Worm (Caenorhabditis elegans): Measurements from ENCODE around the gene sri-31.

The sri-31 gene

DNA sequence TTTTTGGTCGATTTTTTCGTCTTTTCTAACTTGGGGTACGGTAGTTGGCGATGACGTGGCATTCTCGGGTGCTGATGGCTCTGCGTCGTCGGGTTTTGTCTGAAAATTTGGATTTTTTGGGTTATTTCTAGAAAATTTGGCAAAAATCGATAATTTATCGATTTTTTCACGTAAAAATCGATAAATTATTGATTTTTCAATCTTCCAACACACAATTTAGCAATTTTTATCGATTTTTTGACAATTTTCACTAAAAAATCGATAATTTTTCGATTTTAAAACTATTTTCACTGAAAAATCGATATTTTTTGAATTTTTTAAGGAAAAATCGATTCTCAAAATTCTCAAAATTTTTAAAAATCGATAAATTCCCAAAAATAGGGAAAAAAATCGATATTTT lies 12.1 kb downstream of the sri-31 start:
- TF ChIP-seq vab-15 (tag; optimal IDR thresholded peaks at IDR 0.05) (no peak), nhr-90 (tag; optimal IDR thresholded peaks at IDR 0.05; ENCODE audit: poor library complexity) (no peak), C34B4.2 (tag; optimal IDR thresholded peaks at IDR 0.05) (no peak)

DNA sequence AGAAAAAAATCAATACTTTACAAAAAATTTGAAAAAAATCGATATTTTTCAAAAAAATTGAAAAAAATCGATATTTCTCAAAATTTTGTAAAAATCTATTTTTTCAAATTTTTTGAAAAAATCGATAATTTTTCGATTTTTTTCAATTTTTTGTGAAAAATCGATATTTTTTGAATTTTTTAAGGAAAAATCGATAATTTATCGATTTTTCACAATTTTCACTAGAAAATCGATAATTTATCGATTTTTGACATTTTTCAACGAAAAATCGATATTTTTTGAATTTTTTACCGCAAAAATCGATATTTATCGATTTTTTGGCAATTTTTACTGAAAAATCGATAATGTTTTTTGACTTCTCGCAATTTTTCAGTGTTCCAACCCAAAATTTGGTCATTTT lies 12.6 kb downstream of the sri-31 start:
- TF ChIP-seq tbx-2 (tag; optimal IDR thresholded peaks at IDR 0.05), result no peak
- TF ChIP-seq tlp-1 (tag; optimal IDR thresholded peaks at IDR 0.05), result no peak
- no peak for TF ChIP-seq fkh-10 (GFP tag; optimal IDR thresholded peaks at IDR 0.05)
- TF ChIP-seq ztf-11 (tag; optimal IDR thresholded peaks at IDR 0.05), result no peak
- TF ChIP-seq lin-15B (tag; optimal IDR thresholded peaks at IDR 0.05), result no peak
- no peak for TF ChIP-seq alr-1 (tag; optimal IDR thresholded peaks at IDR 0.05; ENCODE audit: borderline replicate concordance)
- TF ChIP-seq nhr-85 (tag), result no peak
- no peak for TF ChIP-seq unc-130 (tag; optimal IDR thresholded peaks at IDR 0.05)
- no peak for TF ChIP-seq pag-3 (tag; optimal IDR thresholded peaks at IDR 0.05; ENCODE audit: borderline replicate concordance, insufficient read depth)
- TF ChIP-seq skn-1 (tag; optimal IDR thresholded peaks at IDR 0.05), result no peak
- TF ChIP-seq rnt-1 (tag; optimal IDR thresholded peaks at IDR 0.05), result no peak
- no peak for TF ChIP-seq nhr-19 (GFP tag; conservative IDR thresholded peaks at IDR 0.05)
- TF ChIP-seq ztf-4 (tag; optimal IDR thresholded peaks at IDR 0.05), result no peak
- no peak for TF ChIP-seq mef-2 (tag; optimal IDR thresholded peaks at IDR 0.05)
- no peak for TF ChIP-seq efl-3 (GFP tag; optimal IDR thresholded peaks at IDR 0.05)

DNA sequence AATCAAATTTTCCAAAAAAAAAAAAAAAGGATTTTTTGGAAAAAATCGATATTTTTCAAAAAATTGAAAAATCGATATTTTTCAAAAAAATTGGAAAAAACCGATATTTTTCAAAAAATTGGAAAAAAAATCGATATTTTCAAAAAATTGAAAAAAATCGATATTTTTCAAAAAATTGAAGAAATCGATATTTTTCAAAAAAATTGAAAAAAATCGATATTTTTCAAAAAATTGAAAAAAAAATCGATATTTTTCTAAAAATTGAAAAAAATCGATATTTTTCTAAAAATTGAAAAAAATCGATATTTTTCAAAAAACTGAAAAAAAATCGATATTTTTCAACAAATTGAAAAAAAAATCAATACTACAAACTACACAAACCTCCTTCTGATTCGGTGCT lies 13.2 kb downstream of the sri-31 start:
- TF ChIP-seq dpl-1 (GFP tag; optimal IDR thresholded peaks at IDR 0.05), result no peak
- TF ChIP-seq mep-1 (tag; optimal IDR thresholded peaks at IDR 0.05), result no peak
- no peak for TF ChIP-seq nhr-71 (tag; optimal IDR thresholded peaks at IDR 0.05)
- no peak for TF ChIP-seq ceh-90 (tag; optimal IDR thresholded peaks at IDR 0.05)
- TF ChIP-seq unc-30 (tag; optimal IDR thresholded peaks at IDR 0.05), result no peak
- no peak for TF ChIP-seq nhr-11 (tag; optimal IDR thresholded peaks at IDR 0.05)
- no peak for TF ChIP-seq fkh-8 (tag; optimal IDR thresholded peaks at IDR 0.05)
- TF ChIP-seq nhr-12 (tag; optimal IDR thresholded peaks at IDR 0.05), result no peak
- no peak for TF ChIP-seq lin-15B (tag; optimal IDR thresholded peaks at IDR 0.05)
- no peak for TF ChIP-seq xbp-1 (tag; optimal IDR thresholded peaks at IDR 0.05)
- TF ChIP-seq dsc-1 (tag; optimal IDR thresholded peaks at IDR 0.05), result no peak
- no peak for TF ChIP-seq hlh-17 (GFP tag; optimal IDR thresholded peaks at IDR 0.05; ENCODE audit: borderline replicate concordance)
- TF ChIP-seq ama-1 (optimal IDR thresholded peaks at IDR 0.05), result no peak
- TF ChIP-seq lin-13 (GFP tag; optimal IDR thresholded peaks at IDR 0.05), result no peak
- TF ChIP-seq hpl-2 (GFP tag; optimal IDR thresholded peaks at IDR 0.05), result no peak
- TF ChIP-seq nhr-20 (tag; optimal IDR thresholded peaks at IDR 0.05), result no peak
- no peak for TF ChIP-seq ces-1 (GFP tag; optimal IDR thresholded peaks at IDR 0.05)
- TF ChIP-seq ceh-88 (GFP tag; IDR thresholded peaks at IDR 0.05), result no peak

DNA sequence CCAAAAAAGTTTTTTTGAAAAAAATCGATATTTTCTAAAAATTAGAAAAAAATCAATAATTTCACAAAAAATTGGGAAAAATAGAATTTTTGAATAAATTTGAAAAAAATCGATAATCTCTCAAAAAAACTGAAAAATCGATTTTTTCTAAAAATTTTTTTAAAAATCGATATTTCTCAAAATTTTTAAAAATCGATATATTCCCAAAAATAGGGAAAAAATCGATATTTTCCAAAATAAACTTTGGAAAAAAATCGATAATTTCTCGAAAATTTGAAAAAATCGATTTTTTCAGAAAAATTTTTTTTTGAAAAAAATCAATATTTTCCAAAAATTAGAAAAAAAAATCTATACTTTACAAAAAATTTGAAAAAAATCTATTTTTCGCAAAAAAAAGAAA lies 13.8 kb downstream of the sri-31 start:
- TF ChIP-seq lin-13 (GFP tag; optimal IDR thresholded peaks at IDR 0.05) (no peak), unc-86 (tag; optimal IDR thresholded peaks at IDR 0.05) (no peak), ama-1 (optimal IDR thresholded peaks at IDR 0.05) (no peak), sup-37 (GFP tag; optimal IDR thresholded peaks at IDR 0.05) (no peak), nhr-20 (tag; optimal IDR thresholded peaks at IDR 0.05) (no peak), nhr-77 (tag; optimal IDR thresholded peaks at IDR 0.05) (no peak), ceh-90 (tag; optimal IDR thresholded peaks at IDR 0.05) (no peak), irx-1 (tag; optimal IDR thresholded peaks at IDR 0.05) (no peak), efl-3 (GFP tag; optimal IDR thresholded peaks at IDR 0.05) (no peak), zag-1 (tag; optimal IDR thresholded peaks at IDR 0.05) (no peak), nhr-19 (GFP tag; conservative IDR thresholded peaks at IDR 0.05) (no peak), nhr-71 (tag; optimal IDR thresholded peaks at IDR 0.05) (no peak), mdl-1 (tag; optimal IDR thresholded peaks at IDR 0.05) (no peak), blmp-1 (tag; optimal IDR thresholded peaks at IDR 0.05) (no peak), ceh-8 (GFP tag; optimal IDR thresholded peaks at IDR 0.05) (no peak)
